Worm (Caenorhabditis elegans) whole organism, L4 larva: Measurements from ENCODE around the gene imp-3.

ENCODE experiments used
- D1046.2 ChIP-seq: fragments of 200-800 bp; sonication (Bioruptor generic); IDR thresholded peaks from 2 replicates; pipeline ENCODE4 v1.3.6; 2022; ENCODE audit warnings: missing genetic modification characterization, missing compliant biosample characterization
- F37D6.2 ChIP-seq: sonication (generic microtip); optimal IDR thresholded peaks from 2 replicates; lab custom pipeline; 2016; ENCODE audit warnings: mild to moderate bottlenecking, missing genetic modification characterization, missing compliant biosample characterization
- T26A8.4 ChIP-seq: fragments of 200-800 bp; sonication (Bioruptor generic); IDR thresholded peaks from 2 replicates; pipeline ENCODE4 v1.3.6; 2022; ENCODE audit warnings: missing genetic modification characterization, missing compliant biosample characterization
- Y105C5A.15 ChIP-seq: fragments of 200-800 bp; sonication (Bioruptor generic); IDR thresholded peaks from 2 replicates; pipeline ENCODE4 v1.3.6; 2022; ENCODE audit warnings: missing genetic modification characterization, missing compliant biosample characterization
- Y5F2A.4 ChIP-seq: fragments of 200-800 bp; sonication (Bioruptor generic); optimal IDR thresholded peaks from 2 replicates; lab custom pipeline; 2018; ENCODE audit warnings: mild to moderate bottlenecking, missing genetic modification characterization, missing compliant biosample characterization
- ZK337.2 ChIP-seq: fragments of 200-800 bp; sonication (Bioruptor generic); IDR thresholded peaks from 2 replicates; pipeline ENCODE4 v1.3.6; 2022; ENCODE audit warnings: missing genetic modification reagents, missing genetic modification characterization, missing compliant biosample characterization
- aha-1 ChIP-seq: fragments of 150-350 bp; peaks from one replicate; lab custom pipeline; 2014; ENCODE audit warnings: missing biosample characterization, missing genetic modification characterization
- ceh-28 ChIP-seq: fragments of 150-350 bp; optimal IDR thresholded peaks from 2 replicates; lab custom pipeline; 2014; ENCODE audit warnings: missing biosample characterization, missing genetic modification reagents, missing genetic modification characterization
- ceh-44 ChIP-seq: fragments of 200-800 bp; sonication (Bioruptor generic); IDR thresholded peaks from 2 replicates; pipeline ENCODE4 v1.3.6; 2022; ENCODE audit warnings: missing genetic modification reagents, missing genetic modification characterization, missing compliant biosample characterization
- ceh-82 ChIP-seq: sonication (generic microtip); optimal IDR thresholded peaks from 2 replicates; lab custom pipeline; 2017; ENCODE audit warnings: missing biosample characterization, missing genetic modification characterization
- ces-1 ChIP-seq: fragments of 150-350 bp; sonication (generic microtip); optimal IDR thresholded peaks from 4 replicates; lab custom pipeline; 2014; ENCODE audit warnings: missing biosample characterization, missing genetic modification reagents, missing genetic modification characterization
- cey-2 ChIP-seq: sonication (generic microtip); optimal IDR thresholded peaks from 3 replicates; lab custom pipeline; 2017; ENCODE audit warnings: missing genetic modification characterization, mild to moderate bottlenecking, missing compliant biosample characterization, antibody characterized with exemption, borderline replicate concordance; ENCODE audit not compliant: insufficient read depth
- ctbp-1 ChIP-seq: fragments of 200-800 bp; sonication (Bioruptor generic); IDR thresholded peaks from 2 replicates; pipeline ENCODE4 v1.3.6; 2022; ENCODE audit warnings: missing genetic modification reagents, missing genetic modification characterization, missing compliant biosample characterization
- daf-12 ChIP-seq: fragments of 150-350 bp; optimal IDR thresholded peaks from 2 replicates; lab custom pipeline; 2014; ENCODE audit warnings: missing biosample characterization, missing genetic modification reagents, missing genetic modification characterization
- daf-16 ChIP-seq, 3 experiments: sonication (generic microtip); optimal IDR thresholded peaks; 2 replicates each; lab custom pipeline; 2016 to 2017; ENCODE audit warnings: missing genetic modification characterization in 3 of 3, missing genetic modification reagents in 3 of 3, mild to moderate bottlenecking in 2 of 3, missing compliant biosample characterization in 2 of 3, missing biosample characterization in 1 of 3, moderate library complexity in 1 of 3
- dmd-6 ChIP-seq: fragments of 200-800 bp; sonication (Bioruptor generic); IDR thresholded peaks from 2 replicates; pipeline ENCODE4 v1.3.6; 2022; ENCODE audit warnings: missing genetic modification reagents, missing genetic modification characterization, missing compliant biosample characterization
- dpl-1 ChIP-seq: fragments of 150-350 bp; optimal IDR thresholded peaks from 2 replicates; lab custom pipeline; 2014; ENCODE audit warnings: missing biosample characterization, missing genetic modification reagents, missing genetic modification characterization
- dve-1 ChIP-seq: sonication (generic microtip); optimal IDR thresholded peaks from 2 replicates; lab custom pipeline; 2017; ENCODE audit warnings: antibody characterized with exemption, mild to moderate bottlenecking, missing genetic modification characterization, missing compliant biosample characterization; ENCODE audit not compliant: insufficient read depth
- egl-27 ChIP-seq: sonication (generic microtip); optimal IDR thresholded peaks from 3 replicates; lab custom pipeline; 2017; ENCODE audit warnings: missing biosample characterization, missing genetic modification reagents, missing genetic modification characterization
- hlh-11 ChIP-seq: fragments of 200-800 bp; sonication (Bioruptor generic); optimal IDR thresholded peaks from 2 replicates; lab custom pipeline; 2018; ENCODE audit warnings: mild to moderate bottlenecking, missing genetic modification characterization, missing compliant biosample characterization
- hlh-30 ChIP-seq: sonication (generic microtip); optimal IDR thresholded peaks from 2 replicates; lab custom pipeline; 2017; ENCODE audit warnings: antibody characterized with exemption, mild to moderate bottlenecking, missing genetic modification characterization, missing compliant biosample characterization; ENCODE audit not compliant: insufficient read depth
- hmg-1.1 ChIP-seq: fragments of 200-800 bp; sonication (Bioruptor generic); IDR thresholded peaks from 2 replicates; pipeline ENCODE4 v1.3.6; 2022; ENCODE audit warnings: missing genetic modification reagents, missing genetic modification characterization, missing compliant biosample characterization
- jun-1 ChIP-seq: fragments of 150-350 bp; optimal IDR thresholded peaks from 2 replicates; lab custom pipeline; 2014; ENCODE audit warnings: missing biosample characterization, missing genetic modification reagents, missing genetic modification characterization
- lim-7 ChIP-seq: fragments of 200-800 bp; sonication (Bioruptor generic); IDR thresholded peaks from 2 replicates; pipeline ENCODE4 v1.3.6; 2022; ENCODE audit warnings: missing genetic modification characterization, missing compliant biosample characterization
- lin-1 ChIP-seq: fragments of 200-800 bp; sonication (Bioruptor generic); IDR thresholded peaks from 2 replicates; pipeline ENCODE4 v1.3.6; 2022; ENCODE audit warnings: missing genetic modification reagents, missing genetic modification characterization, missing compliant biosample characterization
- lin-15B ChIP-seq: fragments of 150-350 bp; sonication (generic microtip); optimal IDR thresholded peaks from 3 replicates; lab custom pipeline; 2014; ENCODE audit warnings: missing biosample characterization, missing genetic modification characterization
- lin-38 ChIP-seq: fragments of 200-800 bp; sonication (Bioruptor generic); IDR thresholded peaks from 2 replicates; pipeline ENCODE4 v1.3.6; 2022; ENCODE audit warnings: missing genetic modification reagents, missing genetic modification characterization, missing compliant biosample characterization
- lsy-2 ChIP-seq, 2 experiments: fragments of 150-350 bp in 1 of 2; sonication (generic microtip) in 1 of 2; optimal IDR thresholded peaks; 2 replicates each; lab custom pipeline; 2014 to 2017; ENCODE audit warnings: missing biosample characterization in 2 of 2, missing genetic modification characterization in 2 of 2
- mdl-1 ChIP-seq, 2 experiments: fragments of 150-350 bp in 1 of 2; sonication (generic microtip) in 1 of 2; optimal IDR thresholded peaks; 2 replicates each; lab custom pipeline; 2014 to 2017; ENCODE audit warnings: missing biosample characterization in 2 of 2, missing genetic modification characterization in 2 of 2
- mxl-3 ChIP-seq: fragments of 200-800 bp; sonication (Bioruptor generic); optimal IDR thresholded peaks from 2 replicates; lab custom pipeline; 2018; ENCODE audit warnings: mild to moderate bottlenecking, missing genetic modification characterization, missing compliant biosample characterization
- nhr-25 ChIP-seq: sonication (generic microtip); optimal IDR thresholded peaks from 2 replicates; lab custom pipeline; 2017; ENCODE audit warnings: missing genetic modification characterization, mild to moderate bottlenecking, missing compliant biosample characterization, antibody characterized with exemption, moderate library complexity, borderline replicate concordance; ENCODE audit not compliant: insufficient read depth
- nhr-28 ChIP-seq: fragments of 150-350 bp; optimal IDR thresholded peaks from 2 replicates; lab custom pipeline; 2014; ENCODE audit warnings: missing biosample characterization, missing genetic modification characterization
- nhr-42 ChIP-seq: fragments of 200-800 bp; sonication (Bioruptor generic); IDR thresholded peaks from 2 replicates; pipeline ENCODE4 v1.3.6; 2022; ENCODE audit warnings: missing genetic modification characterization, missing compliant biosample characterization
- nhr-48 ChIP-seq: sonication (generic microtip); optimal IDR thresholded peaks from 2 replicates; lab custom pipeline; 2016; ENCODE audit warnings: mild to moderate bottlenecking, missing genetic modification characterization, missing compliant biosample characterization
- nhr-6 ChIP-seq: fragments of 150-350 bp; optimal IDR thresholded peaks from 2 replicates; lab custom pipeline; 2014; ENCODE audit warnings: missing biosample characterization, missing genetic modification characterization
- php-3 ChIP-seq: fragments of 200-800 bp; sonication (Bioruptor generic); IDR thresholded peaks from 2 replicates; pipeline ENCODE4 v1.3.6; 2022; ENCODE audit warnings: missing genetic modification reagents, missing genetic modification characterization, missing compliant biosample characterization
- sdz-12 ChIP-seq: fragments of 200-800 bp; sonication (Bioruptor generic); optimal IDR thresholded peaks from 2 replicates; lab custom pipeline; 2018; ENCODE audit warnings: mild to moderate bottlenecking, missing genetic modification characterization, missing compliant biosample characterization
- snpc-4 ChIP-seq: fragments of 150-350 bp; optimal IDR thresholded peaks from 2 replicates; lab custom pipeline; 2014; ENCODE audit warnings: missing biosample characterization, missing genetic modification characterization
- spr-3 ChIP-seq: fragments of 200-800 bp; sonication (Bioruptor generic); optimal IDR thresholded peaks from 2 replicates; lab custom pipeline; 2018; ENCODE audit warnings: mild to moderate bottlenecking, missing genetic modification characterization, missing compliant biosample characterization
- tag-97 ChIP-seq: fragments of 200-800 bp; sonication (Bioruptor generic); IDR thresholded peaks from 2 replicates; pipeline ENCODE4 v1.3.6; 2022; ENCODE audit warnings: missing genetic modification characterization, missing compliant biosample characterization
- unc-130 ChIP-seq: sonication (generic microtip); optimal IDR thresholded peaks from 2 replicates; lab custom pipeline; 2016; ENCODE audit warnings: missing genetic modification reagents, missing genetic modification characterization, missing compliant biosample characterization
- unc-62 ChIP-seq, 3 experiments: fragments of 150-350 bp in 1 of 3; sonication (generic microtip); optimal IDR thresholded peaks in 2 of 3; peaks in 1 of 3; 1 replicate in 1 of 3; 2 replicates in 2 of 3; lab custom pipeline; 2014 to 2017; ENCODE audit warnings: missing biosample characterization in 3 of 3, missing genetic modification characterization in 3 of 3, missing genetic modification reagents in 3 of 3, missing genotype in 1 of 3
- zip-11 ChIP-seq: fragments of 200-800 bp; sonication (Bioruptor generic); IDR thresholded peaks from 2 replicates; pipeline ENCODE4 v1.3.6; 2022; ENCODE audit warnings: missing genetic modification characterization, missing compliant biosample characterization
- zip-2 ChIP-seq: fragments of 150-350 bp; optimal IDR thresholded peaks from 2 replicates; lab custom pipeline; 2014; ENCODE audit warnings: missing biosample characterization, missing genetic modification characterization
- ztf-11 ChIP-seq: fragments of 150-350 bp; optimal IDR thresholded peaks from 2 replicates; lab custom pipeline; 2014; ENCODE audit warnings: missing biosample characterization, missing genetic modification characterization

The imp-3 gene

DNA sequence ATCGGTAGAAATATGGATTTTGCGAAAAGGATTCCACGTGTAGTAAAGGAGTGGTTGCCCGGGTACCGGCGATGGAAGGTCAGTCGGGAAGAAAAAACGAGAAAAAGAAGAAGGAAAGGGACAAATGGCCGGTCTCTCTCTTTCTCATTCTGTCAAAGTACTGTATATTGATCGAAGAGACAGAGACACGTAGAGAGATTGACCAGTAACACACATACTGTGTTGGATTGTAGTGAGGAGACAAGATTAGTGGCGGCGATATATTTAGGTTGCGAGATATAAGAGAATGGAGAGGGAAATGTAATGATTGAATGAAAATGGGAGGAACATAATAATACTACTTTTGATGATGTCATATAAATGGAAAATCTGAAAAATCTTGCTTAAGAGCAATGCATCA lies 46.6 kb upstream of the imp-3 start (continued):
- peak; percentile 83 for TF ChIP-seq nhr-28 (tag; lab: Kevin White, UChicago)
- peak; percentile 33 for TF ChIP-seq mxl-3 (GFP tag; lab: Kevin White, UChicago)
- TF ChIP-seq nhr-25 = peak; percentile 47
- no peak for TF ChIP-seq lin-15B (tag; lab: Kevin White, UChicago)
- no peak for TF ChIP-seq lin-38 (GFP tag; lab: Robert Waterston, UW)
- no peak for TF ChIP-seq aha-1 (tag; lab: Kevin White, UChicago)
- no peak for TF ChIP-seq zip-2 (tag; lab: Kevin White, UChicago)

DNA sequence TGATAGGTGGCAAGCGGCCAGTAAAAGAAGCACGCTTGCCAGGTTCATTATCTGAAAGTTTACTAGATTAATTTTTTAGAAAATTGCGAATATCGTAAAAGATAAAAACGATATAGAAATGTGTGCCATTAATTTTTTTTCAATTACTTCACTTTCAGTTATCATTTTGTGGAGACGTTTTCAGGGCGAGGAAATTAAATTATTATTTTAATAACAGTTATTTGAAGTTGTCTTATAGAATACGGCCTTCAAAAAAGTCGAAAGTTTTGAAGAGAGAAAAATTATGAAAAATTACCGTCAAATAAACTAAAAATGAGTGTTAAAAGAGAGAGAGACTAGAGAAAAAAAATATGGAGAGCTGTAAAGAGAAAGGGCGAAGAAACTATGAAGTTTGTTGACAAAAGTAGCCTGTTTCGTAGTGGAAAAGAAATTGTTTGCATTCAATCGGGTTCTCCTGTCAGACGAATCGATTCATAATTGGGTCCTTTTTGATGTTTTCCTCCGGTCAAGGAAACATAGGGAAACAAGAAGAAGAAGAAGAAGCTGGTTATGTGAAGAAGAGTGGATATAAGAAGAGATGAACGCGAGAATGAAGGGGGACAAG lies 45.3 kb upstream of the imp-3 start, which contains the start of gene erp-44.2:
Gene erp-44.2 (minus strand): TSS at position 51 of the 604 bp plus-strand sequence.
- TF ChIP-seq ctbp-1 (GFP tag; lab: Robert Waterston, UW) (no peak), aha-1 (tag; lab: Kevin White, UChicago) (peak; percentile 34)

DNA sequence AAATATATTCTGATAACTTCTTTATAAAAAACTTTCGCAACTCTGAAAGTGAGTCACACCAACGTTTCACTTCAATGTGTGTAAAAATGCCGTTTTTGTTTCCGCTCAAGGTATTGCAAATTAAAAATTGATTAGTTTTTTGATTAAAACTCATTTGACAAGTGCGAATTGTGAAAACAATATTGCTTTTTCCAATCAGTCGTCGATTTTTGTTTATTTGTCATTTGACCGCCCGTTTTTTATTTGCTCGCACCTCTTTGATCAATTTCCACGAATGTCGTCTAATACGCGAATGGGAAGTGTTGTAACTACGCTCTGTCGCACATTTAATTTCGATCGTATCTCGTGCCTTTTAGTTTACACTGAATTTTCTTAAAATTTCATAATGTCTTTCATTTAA lies 40.7 kb upstream of the imp-3 start, which contains the start of gene mvb-12:
Gene mvb-12 (plus strand): TSS at position 375 of the 400 bp plus-strand sequence.
- TF ChIP-seq hlh-11 (tag; lab: Kevin White, UChicago) = peak; percentile 27
- TF ChIP-seq ctbp-1 (GFP tag; lab: Robert Waterston, UW) = no peak
- TF ChIP-seq ZK337.2 (GFP tag; lab: Robert Waterston, UW) = no peak
- no peak for TF ChIP-seq snpc-4 (tag; lab: Kevin White, UChicago)
- peak; percentile 65 for TF ChIP-seq dve-1
- no peak for TF ChIP-seq nhr-42 (GFP tag; lab: Robert Waterston, UW)
- TF ChIP-seq hlh-30 = peak; percentile 68
- no peak for TF ChIP-seq daf-16 (GFP tag; optimal IDR thresholded peaks at IDR 0.05; lab: Kevin White, UChicago)
- peak; percentile 84 for TF ChIP-seq daf-16 (tag; optimal IDR thresholded peaks at IDR 0.05; lab: Kevin White, UChicago)
- no peak for TF ChIP-seq D1046.2 (GFP tag; lab: Robert Waterston, UW)
- no peak for TF ChIP-seq nhr-6 (tag; lab: Kevin White, UChicago)
- TF ChIP-seq ces-1 = no peak
- no peak for TF ChIP-seq jun-1
- TF ChIP-seq hmg-1.1 (GFP tag; lab: Robert Waterston, UW) = no peak
- TF ChIP-seq ceh-82 (tag; lab: Kevin White, UChicago) = no peak
- TF ChIP-seq php-3 (GFP tag; lab: Robert Waterston, UW) = no peak
- no peak for TF ChIP-seq nhr-48 (tag; lab: Kevin White, UChicago)
- no peak for TF ChIP-seq cey-2 (tag; lab: Kevin White, UChicago)
- no peak for TF ChIP-seq lim-7 (GFP tag; lab: Robert Waterston, UW)
- peak; percentile 4 for TF ChIP-seq dpl-1 (GFP tag; lab: Kevin White, UChicago)
- no peak for TF ChIP-seq lin-1
- no peak for TF ChIP-seq zip-11 (GFP tag; lab: Robert Waterston, UW)
- peak in 1 of 2 experiments; percentile 30 for TF ChIP-seq mdl-1 (tag; optimal IDR thresholded peaks at IDR 0.05; lab: Kevin White, UChicago)
- no peak for TF ChIP-seq daf-12 (tag; lab: Kevin White, UChicago)
- no peak for TF ChIP-seq lin-15B (tag; lab: Kevin White, UChicago)
- TF ChIP-seq Y105C5A.15 = no peak
- peak; percentile 7 for TF ChIP-seq nhr-28 (tag; lab: Kevin White, UChicago)
- TF ChIP-seq ztf-11 (tag; lab: Kevin White, UChicago) = no peak
- no peak for TF ChIP-seq sdz-12 (GFP tag; lab: Kevin White, UChicago)
- TF ChIP-seq tag-97 (GFP tag; lab: Robert Waterston, UW) = no peak
- peak in 1 of 2 experiments; percentile 49 for TF ChIP-seq lsy-2 (tag; optimal IDR thresholded peaks at IDR 0.05; lab: Kevin White, UChicago)
- no peak for TF ChIP-seq unc-62 (GFP tag; optimal IDR thresholded peaks at IDR 0.05 in 1 of 2; lab: Kevin White, UChicago)
- no peak for TF ChIP-seq unc-62 (tag; optimal IDR thresholded peaks at IDR 0.05; lab: Kevin White, UChicago)
- TF ChIP-seq F37D6.2 (tag; lab: Kevin White, UChicago) = no peak
- TF ChIP-seq dmd-6 (GFP tag; lab: Robert Waterston, UW) = 0 out of 2 replicates have a peak, but pooled peaks have one; percentile 10
- no peak for TF ChIP-seq T26A8.4 (GFP tag; lab: Robert Waterston, UW)
- TF ChIP-seq ceh-28 = no peak
- TF ChIP-seq ceh-44 (GFP tag; lab: Robert Waterston, UW) = no peak
- TF ChIP-seq spr-3 (GFP tag; lab: Kevin White, UChicago) = no peak
- no peak for TF ChIP-seq egl-27 (tag; lab: Kevin White, UChicago)
- no peak for TF ChIP-seq Y5F2A.4
- no peak for TF ChIP-seq unc-130 (GFP tag; lab: Kevin White, UChicago)
